Fruit fly (Drosophila melanogaster): ENCODE results near the gene Vti1a.

Vti1a gene

DNA sequence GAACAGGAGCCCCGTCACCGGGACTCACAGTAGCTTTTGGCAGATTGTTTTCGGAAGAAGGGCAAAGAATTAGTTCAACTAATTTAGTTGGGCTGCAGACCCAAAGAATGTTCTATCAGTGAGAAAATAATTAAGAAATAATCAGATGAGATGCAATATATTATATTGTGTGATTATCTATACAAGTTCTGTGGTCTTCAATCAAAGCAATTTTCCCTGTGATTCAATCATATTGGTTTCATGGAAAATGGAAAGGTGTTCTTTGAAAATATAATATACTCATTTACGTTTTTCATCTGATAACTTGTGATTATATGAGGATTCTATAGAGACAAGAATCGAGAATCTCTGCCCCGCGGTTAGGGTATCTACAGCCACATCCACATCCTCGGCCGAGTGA lies 35.9 kb upstream of the Vti1a start:
- TF ChIP-seq CTCF (optimal IDR thresholded peaks at IDR 0.05) = no peak
- no peak for TF ChIP-seq CG8478 (optimal IDR thresholded peaks at IDR 0.05)

DNA sequence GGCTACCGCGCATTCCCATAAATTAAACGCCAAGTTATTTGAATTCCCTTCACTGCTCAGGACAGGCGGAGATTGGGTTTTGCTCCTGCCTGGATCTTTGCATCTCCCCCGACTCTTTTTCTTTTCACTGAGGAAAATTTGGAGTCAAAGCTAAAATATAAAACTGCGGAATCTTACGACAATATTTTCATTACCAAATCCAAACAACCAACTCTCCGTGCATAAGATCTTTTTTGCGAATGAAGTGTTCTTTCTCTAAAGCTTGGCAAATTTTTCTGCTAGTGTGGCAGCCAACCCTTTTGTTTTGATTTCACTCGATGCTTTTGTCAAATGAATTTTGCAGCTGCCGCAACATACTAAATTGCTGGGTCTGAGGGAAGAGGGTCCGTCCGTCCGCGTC lies 35.2 kb upstream of the Vti1a start:
- no peak for TF ChIP-seq CG8478 (optimal IDR thresholded peaks at IDR 0.05)
- TF ChIP-seq CTCF (optimal IDR thresholded peaks at IDR 0.05) = no peak

DNA sequence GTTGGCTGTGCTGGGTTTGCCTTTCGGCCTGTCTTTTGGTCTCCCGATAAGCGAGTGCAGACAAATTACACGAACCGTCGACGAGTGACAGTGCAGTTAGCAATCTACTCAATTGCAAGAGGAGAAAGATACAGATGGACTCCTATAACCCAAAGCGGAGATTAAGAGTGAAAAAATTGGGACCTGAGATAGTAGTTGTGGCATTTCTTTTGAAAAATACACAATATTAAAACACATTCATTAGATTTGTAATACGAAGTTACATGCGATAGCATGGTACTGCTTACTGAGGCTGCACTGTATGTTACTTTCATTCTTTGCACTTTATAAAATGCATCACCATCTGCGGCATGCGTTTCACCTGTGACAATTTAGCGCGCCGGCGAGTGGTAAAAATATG lies 34.5 kb upstream of the Vti1a start:
- TF ChIP-seq CG8478 (optimal IDR thresholded peaks at IDR 0.05) (no peak), CTCF (optimal IDR thresholded peaks at IDR 0.05) (no peak)

DNA sequence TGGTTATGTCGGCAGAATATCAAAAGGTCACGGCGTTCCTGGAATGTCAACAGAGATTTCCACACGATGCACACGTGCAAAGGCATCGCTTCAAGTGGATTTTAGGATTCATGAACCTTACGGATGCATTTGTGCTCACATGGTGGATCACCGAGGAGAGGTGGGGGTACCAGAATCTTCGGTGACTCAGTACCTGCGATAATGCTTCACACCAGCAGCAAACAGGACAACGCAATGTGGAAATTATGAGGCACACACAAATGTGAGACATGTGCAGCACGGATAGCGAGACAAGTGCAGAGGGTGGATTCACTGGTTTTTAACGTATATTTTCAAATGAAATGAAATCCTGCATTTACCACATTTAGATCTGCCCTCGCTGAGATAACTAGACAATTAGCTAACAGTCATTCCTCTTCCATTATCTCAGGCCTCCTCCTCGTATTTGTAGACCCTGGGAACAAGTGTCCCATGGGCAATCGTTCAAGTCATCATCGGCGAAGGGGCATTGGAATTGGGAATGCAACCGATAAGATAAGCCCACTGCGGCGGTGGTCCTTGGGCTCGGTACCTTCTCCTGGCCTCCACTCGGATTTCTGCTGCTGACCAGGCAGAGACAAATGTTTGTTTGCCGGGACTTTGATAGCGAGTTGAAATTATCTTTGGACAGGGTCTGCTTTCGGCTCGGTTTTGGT lies 33.9 kb upstream of the Vti1a start:
- TF ChIP-seq CTCF (optimal IDR thresholded peaks at IDR 0.05) (no peak), CG8478 (optimal IDR thresholded peaks at IDR 0.05) (no peak)

DNA sequence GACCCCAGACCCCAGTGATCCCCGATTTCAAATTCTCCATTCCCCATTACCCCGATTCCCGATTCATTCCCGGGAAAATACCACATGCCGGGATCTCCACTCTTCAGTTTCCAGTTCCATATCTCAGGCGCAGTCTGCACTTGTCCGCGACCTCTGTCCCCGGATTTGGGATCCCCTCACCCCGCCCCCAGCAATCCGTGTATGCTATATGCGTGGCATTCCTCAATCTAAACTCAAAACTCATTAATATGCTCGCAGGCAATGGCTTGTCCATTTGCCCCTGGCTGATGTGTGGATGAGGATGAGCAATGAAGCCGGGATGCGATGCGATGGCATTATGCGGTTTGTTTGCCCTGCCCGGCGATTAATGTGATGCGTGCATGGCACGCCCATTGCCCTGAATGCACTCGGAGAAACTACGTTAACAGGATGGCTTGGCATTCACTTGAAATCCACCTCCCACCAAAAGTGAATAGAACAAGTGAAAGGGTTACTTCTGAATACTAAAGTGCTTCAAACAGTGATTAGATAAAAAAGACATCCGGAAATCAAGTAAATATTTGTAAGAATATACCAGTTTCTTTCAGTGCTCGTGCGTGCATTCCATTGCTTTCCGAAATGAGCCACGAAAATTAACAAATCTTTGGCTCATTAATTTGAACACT lies 32.9 kb upstream of the Vti1a start:
- TF ChIP-seq CTCF (optimal IDR thresholded peaks at IDR 0.05) (no peak), CG8478 (optimal IDR thresholded peaks at IDR 0.05) (no peak)

DNA sequence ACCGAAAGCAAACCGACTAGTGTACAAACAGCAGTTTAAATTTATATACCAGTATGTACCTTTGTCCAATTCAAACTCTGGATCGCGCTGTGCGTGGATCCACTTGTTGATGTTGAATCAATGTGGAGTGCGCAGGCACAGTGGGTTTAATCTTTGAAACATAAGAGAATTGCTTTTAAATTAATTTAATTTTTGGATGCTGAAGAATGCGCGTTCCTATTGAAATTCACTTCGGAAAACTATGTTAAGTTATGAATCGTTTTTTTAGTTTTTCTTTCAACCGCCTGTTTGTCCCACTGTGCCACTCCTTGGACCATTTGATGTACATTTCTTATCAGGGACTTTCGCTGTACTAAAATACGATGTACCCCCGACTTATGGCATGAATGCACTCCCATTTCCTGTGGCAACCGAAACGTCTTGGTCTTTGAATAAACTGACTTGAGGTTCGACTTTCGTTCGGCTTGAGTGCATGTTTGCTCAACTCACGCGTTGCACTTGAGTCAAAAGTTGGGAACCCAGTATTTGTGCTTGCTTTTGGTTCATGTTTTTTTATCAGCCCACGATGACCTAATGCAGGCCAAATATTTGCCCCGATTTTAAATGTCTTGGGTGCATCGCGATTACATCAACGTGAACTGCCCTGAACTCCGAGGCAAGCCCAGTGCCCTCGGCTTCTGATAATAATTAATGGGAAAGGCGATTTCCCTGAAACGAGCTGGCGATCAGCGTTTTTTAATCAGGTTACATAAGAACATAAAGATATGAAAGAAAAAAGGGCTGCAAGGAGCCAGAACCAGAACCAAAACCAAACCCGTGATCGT lies 32.0 kb upstream of the Vti1a start:
- TF ChIP-seq CTCF (optimal IDR thresholded peaks at IDR 0.05) (no peak), CG8478 (optimal IDR thresholded peaks at IDR 0.05) (no peak)

DNA sequence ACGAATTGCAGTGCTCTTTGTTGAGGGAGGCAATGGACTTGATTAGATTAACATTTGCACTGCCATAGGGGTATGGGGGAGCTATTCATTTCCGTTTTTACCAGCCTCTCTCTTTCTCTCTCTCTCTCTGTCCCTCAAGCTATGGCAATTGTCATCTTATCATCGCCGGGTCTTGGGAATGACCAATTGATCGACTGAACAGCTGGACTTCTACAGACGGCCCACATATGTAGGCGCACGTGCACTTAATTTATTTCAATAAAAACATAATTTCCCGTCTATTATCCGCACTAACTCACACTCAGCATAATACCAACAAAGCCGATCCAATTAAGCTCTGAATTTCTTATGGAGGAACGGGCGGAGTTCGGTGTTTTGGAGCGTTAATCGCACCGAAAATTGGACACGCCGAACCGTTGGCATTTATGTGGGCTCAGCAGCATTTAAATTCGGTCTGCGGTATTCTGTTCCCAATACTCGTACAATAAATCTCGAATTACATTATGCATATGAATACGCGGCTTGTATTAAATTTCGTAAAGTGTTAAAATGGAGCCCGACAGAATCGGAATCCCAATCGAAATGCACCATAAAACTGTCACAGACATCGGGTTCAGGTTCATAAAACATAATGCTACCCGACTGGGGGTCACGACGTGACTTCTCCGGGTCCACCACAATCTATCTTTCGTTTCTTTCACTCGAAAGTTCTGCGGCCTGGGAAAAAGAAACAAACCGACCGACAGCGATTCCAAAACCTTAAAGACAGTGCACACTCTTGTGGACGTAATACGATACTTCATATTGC lies 31.1 kb upstream of the Vti1a start:
- no peak for TF ChIP-seq CG8478 (optimal IDR thresholded peaks at IDR 0.05)
- TF ChIP-seq CTCF (optimal IDR thresholded peaks at IDR 0.05) = no peak

DNA sequence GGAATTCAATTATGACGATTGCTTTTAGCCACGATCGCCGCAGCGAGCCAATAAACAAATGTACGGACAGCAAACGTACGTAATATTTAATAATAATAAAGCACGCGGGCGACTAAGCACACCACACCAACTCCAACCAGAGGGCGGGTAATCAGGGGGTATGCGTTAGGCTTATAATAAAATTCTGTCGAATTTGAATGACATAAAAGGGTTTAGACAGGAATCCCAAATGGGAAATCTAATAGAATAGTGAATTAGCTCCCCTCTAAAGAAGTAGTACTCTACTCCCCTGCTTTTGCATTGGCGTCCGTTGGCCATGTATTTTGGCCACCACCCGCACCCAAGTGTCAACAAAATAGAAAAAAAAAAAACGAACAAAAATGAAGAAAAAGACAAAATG lies 29.7 kb upstream of the Vti1a start:
- TF ChIP-seq CTCF (optimal IDR thresholded peaks at IDR 0.05) = no peak
- no peak for TF ChIP-seq CG8478 (optimal IDR thresholded peaks at IDR 0.05)

DNA sequence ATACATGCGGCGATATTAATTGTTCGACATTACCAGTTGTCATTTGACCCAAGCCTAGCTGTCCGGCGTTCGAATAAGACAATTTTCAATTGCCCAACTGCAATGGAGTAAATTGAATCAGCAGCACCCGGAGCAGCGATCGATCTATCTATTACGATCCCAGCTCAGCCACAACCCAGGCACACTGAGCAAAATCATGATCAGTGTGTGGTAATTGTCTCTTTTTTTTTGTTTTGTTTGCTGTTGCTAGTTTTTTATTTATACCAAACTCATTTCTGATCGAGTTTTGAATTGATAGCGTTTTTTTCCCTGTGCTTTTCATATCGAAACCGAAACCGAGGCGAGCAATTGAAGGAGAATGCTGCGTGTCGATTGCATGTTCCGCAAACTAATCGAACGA lies 29.1 kb upstream of the Vti1a start:
- TF ChIP-seq CG8478 (optimal IDR thresholded peaks at IDR 0.05) (no peak), CTCF (optimal IDR thresholded peaks at IDR 0.05) (no peak)

DNA sequence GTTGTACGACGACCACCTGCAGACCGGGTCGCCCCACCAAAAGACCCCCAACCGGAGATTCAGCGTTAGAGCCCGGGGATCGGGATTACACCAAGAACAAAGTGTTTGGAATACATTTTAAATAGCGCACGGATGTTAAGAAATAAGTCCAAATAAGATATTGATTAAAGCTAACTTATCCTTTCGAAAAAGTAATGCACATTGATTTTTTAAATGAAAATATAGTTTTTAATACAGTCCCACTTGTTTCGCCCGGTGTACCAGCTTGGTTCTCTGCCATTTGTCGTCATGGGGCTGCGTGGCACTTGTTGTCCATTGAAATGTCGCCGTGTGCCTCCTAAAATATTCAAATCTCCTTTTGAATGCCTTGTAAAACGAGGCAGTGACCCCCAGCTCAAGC lies 28.3 kb upstream of the Vti1a start:
- TF ChIP-seq CTCF (optimal IDR thresholded peaks at IDR 0.05) (no peak), CG8478 (optimal IDR thresholded peaks at IDR 0.05) (no peak)

DNA sequence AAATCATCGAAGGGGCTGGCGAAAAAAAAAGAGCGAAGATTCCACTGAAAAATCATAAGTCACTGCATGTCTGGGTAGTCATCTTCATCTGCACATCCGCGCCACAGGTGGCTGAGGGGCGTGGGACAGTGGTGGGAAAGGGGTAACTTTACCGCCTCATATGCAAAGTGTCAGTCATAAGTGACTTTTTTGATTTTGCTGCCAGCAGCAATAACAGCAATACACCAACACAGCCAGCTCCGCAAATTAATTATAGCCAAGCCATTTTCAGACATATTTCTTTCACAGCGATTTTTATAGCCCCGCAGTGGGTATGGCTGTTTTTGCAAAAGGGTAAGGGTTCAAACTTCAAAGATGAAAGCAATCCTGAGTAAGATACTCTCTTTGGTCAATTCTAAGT lies 25.7 kb upstream of the Vti1a start:
- TF ChIP-seq CG8478 (optimal IDR thresholded peaks at IDR 0.05) (no peak), CTCF (optimal IDR thresholded peaks at IDR 0.05) (no peak)

DNA sequence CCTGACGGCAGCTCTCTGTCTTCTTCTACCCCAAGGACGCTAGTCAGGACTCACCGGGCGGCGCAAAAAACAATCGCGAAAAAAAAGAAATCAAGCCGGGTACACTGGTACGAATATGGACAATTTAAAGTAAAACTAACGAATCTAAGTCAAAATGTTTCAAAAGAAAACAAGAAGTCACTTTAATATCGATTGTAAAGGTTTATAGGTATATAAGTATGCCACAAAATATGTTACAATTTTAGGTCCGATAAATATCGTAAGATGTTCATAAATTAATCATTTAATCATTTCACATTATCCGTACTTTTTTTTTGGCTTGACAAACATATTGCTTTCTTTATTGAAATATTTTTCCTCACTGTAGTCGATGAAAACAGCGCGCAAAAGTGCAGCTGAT lies 23.4 kb upstream of the Vti1a start:
- TF ChIP-seq CG8478 (optimal IDR thresholded peaks at IDR 0.05) (no peak), CTCF (optimal IDR thresholded peaks at IDR 0.05) (no peak)

DNA sequence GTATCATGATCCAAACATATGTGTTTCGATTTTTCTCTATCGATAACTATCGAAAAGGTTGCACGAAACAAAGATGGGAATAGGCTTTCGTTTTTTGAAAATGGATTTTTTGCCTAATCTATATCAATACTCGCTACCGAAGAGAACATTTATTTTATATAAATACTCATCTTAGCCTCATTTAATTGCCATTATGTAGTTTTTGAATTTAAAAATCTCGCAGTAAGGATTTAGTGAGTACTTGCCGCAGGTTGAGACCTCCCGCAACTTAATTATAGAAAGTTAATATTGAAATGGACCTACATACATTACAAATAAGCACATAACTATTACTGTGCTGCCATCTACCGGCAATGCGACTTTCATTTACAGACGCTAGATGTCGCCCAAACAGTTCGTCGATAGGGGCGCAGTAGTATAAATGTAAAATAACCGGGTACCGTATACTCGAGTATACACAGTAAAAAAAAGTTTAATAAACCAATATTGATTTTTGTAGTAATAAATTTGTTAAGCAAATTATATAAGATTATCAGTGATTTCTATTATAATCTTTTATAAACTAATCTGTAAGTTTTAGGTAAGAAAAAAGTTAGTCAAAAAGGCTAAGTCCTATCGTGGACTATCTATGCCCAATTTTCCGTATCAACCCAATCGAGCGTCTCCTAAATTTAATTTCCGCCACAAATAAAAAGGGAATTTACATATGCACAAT lies 19.3 kb upstream of the Vti1a start, which contains the start of gene CG13896:
TSS of gene CG13896 (minus strand) at position 12 of the 715 bp plus-strand sequence.
- TF ChIP-seq CTCF (optimal IDR thresholded peaks at IDR 0.05) = peak; percentile 95 to 99
- TF ChIP-seq CG8478 (optimal IDR thresholded peaks at IDR 0.05) = peak; percentile 71

DNA sequence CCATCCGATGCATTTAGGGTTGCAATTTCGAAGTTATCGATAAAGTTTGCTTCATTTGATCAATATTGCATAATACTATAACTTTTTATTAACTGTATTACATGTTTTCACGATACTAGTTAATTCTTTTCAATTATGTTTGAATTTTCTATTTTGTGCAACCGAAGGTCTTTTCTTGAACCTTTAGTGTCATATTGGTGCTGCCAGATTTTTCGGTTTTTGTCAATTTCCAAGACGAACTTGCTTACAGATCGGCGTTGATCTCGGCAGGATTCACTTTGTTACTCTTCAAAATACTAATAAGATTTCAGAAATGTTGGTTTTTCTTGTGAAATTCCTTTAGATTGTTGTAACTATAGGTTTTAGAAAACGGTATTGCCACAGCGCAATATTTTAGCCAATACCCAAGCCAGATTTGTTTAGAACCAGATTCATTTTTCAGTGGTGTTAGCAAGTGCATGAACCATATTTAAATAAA lies 17.7 kb upstream of the Vti1a start, which contains the start of gene CkIIalpha-i3:
TSS of gene CkIIalpha-i3 (minus strand) at position 263 of the 478 bp plus-strand sequence.
- TF ChIP-seq CG8478 (optimal IDR thresholded peaks at IDR 0.05) (no peak), CTCF (optimal IDR thresholded peaks at IDR 0.05) (peak; percentile 36 to 57)

Measured in S2 (cell line).